Fruit fly (Drosophila melanogaster) whole organism: ENCODE results near the gene wb.

Experiments used
- CG8478 ChIP-seq: fragments of >200 bp; optimal IDR thresholded peaks from 2 replicates; lab custom pipeline; 2018; ENCODE audit warnings: inconsistent platforms
- Dll ChIP-seq: fragments of >200 bp; optimal IDR thresholded peaks from 2 replicates; lab custom pipeline; 2017
- EcR ChIP-seq, 2 experiments: fragments of >200 bp; optimal IDR thresholded peaks; 2 replicates each; lab custom pipeline; 2017; ENCODE audit warnings: missing biosample characterization in 2 of 2, missing genetic modification characterization in 2 of 2, missing genetic modification reagents in 2 of 2
- pan ChIP-seq: fragments of >200 bp; optimal IDR thresholded peaks from 2 replicates; lab custom pipeline; 2017
- psq ChIP-seq: fragments of >200 bp; optimal IDR thresholded peaks from 2 replicates; lab custom pipeline; 2017
- usp ChIP-seq: fragments of >200 bp; optimal IDR thresholded peaks from 2 replicates; lab custom pipeline; 2017; ENCODE audit warnings: missing biosample characterization, missing genetic modification characterization, mixed read lengths

The wb gene

DNA sequence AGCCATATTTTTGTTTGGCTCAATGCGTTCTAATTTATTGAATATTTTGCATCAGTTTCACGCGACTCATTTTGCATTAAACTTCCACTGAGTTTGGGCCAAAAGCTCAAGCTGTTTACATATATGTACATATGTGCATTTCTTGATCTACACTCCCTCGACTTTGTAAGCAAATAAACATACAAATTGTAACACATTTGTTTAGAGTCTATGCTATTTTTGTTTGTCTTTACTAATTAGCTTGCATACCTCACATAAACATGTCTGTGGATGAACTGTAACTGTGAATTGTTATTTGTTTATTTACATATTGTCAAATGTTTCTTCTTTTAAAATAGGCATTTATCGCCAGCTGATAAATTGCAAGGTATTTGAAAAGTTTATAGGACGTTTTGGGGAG lies 44.7 kb downstream of the wb start:
- no peak for TF ChIP-seq usp (GFP tag; lab: Kevin White, UChicago)
- TF ChIP-seq psq (lab: Kevin White, UChicago): no peak
- TF ChIP-seq EcR (GFP tag; optimal IDR thresholded peaks at IDR 0.05; lab: Kevin White, UChicago): no peak
- TF ChIP-seq CG8478 (lab: Kevin White, UChicago): no peak

DNA sequence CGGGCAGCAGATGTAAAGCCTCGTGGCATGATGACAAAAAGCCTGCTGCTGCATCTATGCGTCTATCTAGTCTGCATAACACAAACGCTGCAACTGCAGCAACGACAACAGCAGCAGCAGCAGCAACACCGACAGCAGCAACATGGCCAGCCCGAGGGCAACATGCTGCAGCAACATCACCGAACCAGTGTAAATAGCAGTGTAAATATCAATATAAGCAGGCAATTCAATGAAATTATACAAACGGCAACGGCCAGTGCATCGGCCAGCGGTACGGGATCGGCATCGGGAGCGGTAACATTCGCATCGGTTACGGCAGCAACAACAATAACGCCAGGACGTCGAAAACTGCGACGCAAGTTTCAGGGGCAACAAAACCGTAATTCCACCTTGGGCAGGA lies 45.4 kb downstream of the wb start:
- TF ChIP-seq psq (lab: Kevin White, UChicago) (no peak), EcR (GFP tag; optimal IDR thresholded peaks at IDR 0.05; lab: Kevin White, UChicago) (no peak), Dll (lab: Kevin White, UChicago) (no peak)

DNA sequence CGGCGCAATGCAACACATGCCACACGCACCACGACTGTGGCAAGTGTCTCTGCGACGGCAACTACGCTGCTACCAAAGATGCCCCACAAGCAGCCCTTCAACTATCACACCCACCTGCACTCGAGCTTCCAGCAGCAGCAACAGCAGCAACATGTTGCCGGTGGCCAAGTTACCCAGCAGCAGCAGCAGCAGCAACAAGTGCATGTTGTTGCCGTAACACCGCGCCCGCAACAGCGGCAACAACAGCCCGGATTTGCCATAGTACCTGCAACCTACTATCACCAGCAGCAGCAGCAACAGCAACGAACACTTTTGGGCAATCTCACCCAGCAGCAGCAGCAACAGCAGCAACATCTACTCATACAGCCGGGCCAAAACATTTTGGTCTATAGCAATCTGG lies 45.8 kb downstream of the wb start:
- no peak for TF ChIP-seq Dll (lab: Kevin White, UChicago)
- TF ChIP-seq psq (lab: Kevin White, UChicago): no peak
- no peak for TF ChIP-seq usp (GFP tag; lab: Kevin White, UChicago)
- no peak for TF ChIP-seq pan (lab: Kevin White, UChicago)
- no peak for TF ChIP-seq CG8478 (lab: Kevin White, UChicago)
- no peak for TF ChIP-seq EcR (GFP tag; optimal IDR thresholded peaks at IDR 0.05; lab: Kevin White, UChicago)

DNA sequence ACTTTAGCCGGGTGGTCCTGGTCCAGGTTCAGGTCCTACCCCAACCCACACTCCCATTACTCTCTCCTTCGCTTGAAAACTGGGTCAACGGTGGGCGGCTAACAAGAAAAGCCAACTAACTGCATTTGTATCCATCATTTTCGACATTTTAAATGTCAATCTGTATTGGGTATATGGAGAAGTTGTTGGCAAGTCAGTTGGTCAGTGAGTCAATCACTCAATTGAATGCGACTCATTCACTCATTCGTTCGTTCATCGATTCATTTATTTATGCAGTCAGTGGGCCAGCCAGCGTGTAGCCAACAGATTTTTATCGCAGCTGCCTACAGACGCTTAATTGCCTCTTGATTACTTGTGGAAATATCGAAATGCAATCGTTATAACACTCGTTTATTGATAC lies 53.9 kb downstream of the wb start:
- no peak for TF ChIP-seq Dll (lab: Kevin White, UChicago)
- no peak for TF ChIP-seq psq (lab: Kevin White, UChicago)
- no peak for TF ChIP-seq EcR (GFP tag; optimal IDR thresholded peaks at IDR 0.05; lab: Kevin White, UChicago)
- TF ChIP-seq CG8478 (lab: Kevin White, UChicago): no peak
- no peak for TF ChIP-seq pan (lab: Kevin White, UChicago)
- TF ChIP-seq usp (GFP tag; lab: Kevin White, UChicago): no peak

DNA sequence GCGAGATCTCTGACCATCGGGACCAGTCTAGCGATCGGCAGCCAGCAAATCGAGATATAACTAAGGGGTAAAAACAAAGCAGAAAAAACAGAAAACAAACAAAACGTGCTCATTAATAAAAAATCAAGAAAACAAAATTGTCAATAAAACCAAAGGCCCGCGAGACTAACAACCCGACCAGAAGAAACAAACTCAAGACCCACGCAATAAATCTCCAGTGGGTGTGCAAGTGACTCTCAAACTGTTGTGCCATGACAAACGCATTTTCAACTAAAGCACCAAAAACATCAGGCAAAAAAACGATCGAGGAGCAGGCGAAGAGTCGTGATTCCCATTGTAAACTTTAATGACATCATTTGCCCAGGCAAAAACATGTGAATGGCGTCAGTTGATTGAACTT lies 55.2 kb downstream of the wb start:
- no peak for TF ChIP-seq Dll (lab: Kevin White, UChicago)
- TF ChIP-seq psq (lab: Kevin White, UChicago): no peak
- no peak for TF ChIP-seq pan (lab: Kevin White, UChicago)
- TF ChIP-seq EcR (GFP tag; optimal IDR thresholded peaks at IDR 0.05; lab: Kevin White, UChicago): no peak
- TF ChIP-seq CG8478 (lab: Kevin White, UChicago): no peak

DNA sequence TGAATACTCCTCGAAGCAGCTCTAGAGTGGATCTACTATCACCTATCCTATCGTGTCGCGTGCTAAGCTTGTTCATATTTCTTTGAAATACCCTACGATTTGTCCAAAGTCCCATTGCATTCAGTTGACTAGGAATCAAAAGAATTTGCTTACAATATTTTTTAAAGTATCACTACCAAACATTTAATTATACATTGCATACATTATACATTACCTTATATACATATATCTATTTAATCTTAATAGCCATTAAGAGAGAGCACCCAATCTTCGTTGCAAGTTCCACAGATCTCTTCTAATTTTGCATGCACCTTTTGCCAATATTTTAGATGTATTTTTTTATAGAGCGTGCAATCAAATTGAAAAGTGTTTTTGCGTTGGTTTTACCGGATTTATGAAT lies 55.8 kb downstream of the wb start:
- TF ChIP-seq psq (lab: Kevin White, UChicago) (no peak), pan (lab: Kevin White, UChicago) (no peak), EcR (GFP tag; optimal IDR thresholded peaks at IDR 0.05; lab: Kevin White, UChicago) (no peak), CG8478 (lab: Kevin White, UChicago) (no peak), usp (GFP tag; lab: Kevin White, UChicago) (no peak), Dll (lab: Kevin White, UChicago) (no peak)

DNA sequence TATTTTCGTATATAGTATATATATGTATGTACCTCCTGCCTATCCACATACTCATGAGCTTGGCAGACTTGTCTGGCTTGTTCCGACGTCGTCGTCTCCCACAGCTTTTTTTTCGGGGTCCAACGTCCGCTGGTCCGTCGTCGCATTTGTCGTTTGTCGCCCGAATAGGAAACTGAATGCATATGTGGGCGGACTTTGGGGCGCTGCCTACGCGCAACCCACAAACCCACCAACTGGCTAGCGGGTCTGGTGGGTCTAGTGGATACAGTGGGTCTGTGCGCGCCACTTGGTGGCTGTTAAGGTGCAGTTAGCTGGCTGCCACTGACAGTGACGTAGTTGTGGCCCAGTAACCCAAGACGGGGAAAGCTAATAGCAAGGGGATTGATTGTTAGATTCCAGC lies 56.2 kb downstream of the wb start:
- no peak for TF ChIP-seq EcR (GFP tag; optimal IDR thresholded peaks at IDR 0.05; lab: Kevin White, UChicago)
- no peak for TF ChIP-seq CG8478 (lab: Kevin White, UChicago)
- no peak for TF ChIP-seq usp (GFP tag; lab: Kevin White, UChicago)
- TF ChIP-seq Dll (lab: Kevin White, UChicago): no peak
- TF ChIP-seq psq (lab: Kevin White, UChicago): no peak
- TF ChIP-seq pan (lab: Kevin White, UChicago): no peak

DNA sequence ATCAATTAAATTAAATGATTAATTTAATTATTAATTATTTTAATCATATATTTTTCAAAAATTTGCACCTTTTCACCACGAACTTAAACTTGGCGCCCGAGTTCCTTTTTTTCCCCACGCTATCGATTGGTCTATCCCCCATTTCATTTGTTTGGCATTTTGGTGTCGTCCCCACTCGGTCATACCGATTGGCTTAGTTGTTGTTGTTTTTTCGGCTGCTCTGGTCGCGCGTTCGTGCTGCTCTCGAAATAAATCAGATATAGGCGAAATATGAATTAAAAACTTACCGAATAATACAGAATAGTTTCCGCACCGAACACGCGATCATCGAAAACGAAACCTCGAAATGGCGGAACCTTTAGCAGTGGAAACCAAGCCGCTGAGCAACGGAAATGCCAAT lies 71.1 kb downstream of the wb start, which contains the start of gene CG33090:
Gene CG33090, plus strand, starts transcription at position 194 of the 400 bp plus-strand sequence.
- no peak for TF ChIP-seq pan (lab: Kevin White, UChicago)
- no peak for TF ChIP-seq EcR (GFP tag; optimal IDR thresholded peaks at IDR 0.05; lab: Kevin White, UChicago)
- no peak for TF ChIP-seq CG8478 (lab: Kevin White, UChicago)
- TF ChIP-seq usp (GFP tag; lab: Kevin White, UChicago): no peak
- no peak for TF ChIP-seq Dll (lab: Kevin White, UChicago)
- TF ChIP-seq psq (lab: Kevin White, UChicago): no peak

DNA sequence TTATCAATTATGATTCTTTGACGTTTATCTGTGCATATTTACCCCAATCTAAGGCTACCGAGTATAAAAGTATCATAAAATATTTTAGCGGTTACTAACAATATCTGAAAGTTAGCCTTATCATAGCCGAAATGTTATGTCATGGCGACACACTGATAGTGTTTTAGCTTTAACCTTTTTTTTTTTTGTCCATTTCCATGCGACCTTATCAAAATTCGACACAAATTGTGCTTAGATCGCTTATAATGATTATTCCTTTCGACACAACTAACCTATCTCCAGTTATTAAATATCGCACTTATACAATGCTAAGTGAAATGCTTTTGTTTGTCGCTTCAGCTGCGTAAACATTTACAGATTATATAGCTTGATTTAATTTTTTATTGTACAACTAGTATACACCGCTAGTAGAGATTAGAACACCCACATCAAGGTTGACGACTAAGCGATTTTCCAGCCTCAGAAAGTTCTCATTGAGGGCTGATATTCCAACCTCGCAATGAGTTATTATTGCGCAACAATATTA lies 73.5 kb downstream of the wb start:
- TF ChIP-seq psq (lab: Kevin White, UChicago): no peak
- TF ChIP-seq EcR (GFP tag; optimal IDR thresholded peaks at IDR 0.05; lab: Kevin White, UChicago): no peak
- no peak for TF ChIP-seq usp (GFP tag; lab: Kevin White, UChicago)
- no peak for TF ChIP-seq pan (lab: Kevin White, UChicago)
- no peak for TF ChIP-seq Dll (lab: Kevin White, UChicago)
- no peak for TF ChIP-seq CG8478 (lab: Kevin White, UChicago)

DNA sequence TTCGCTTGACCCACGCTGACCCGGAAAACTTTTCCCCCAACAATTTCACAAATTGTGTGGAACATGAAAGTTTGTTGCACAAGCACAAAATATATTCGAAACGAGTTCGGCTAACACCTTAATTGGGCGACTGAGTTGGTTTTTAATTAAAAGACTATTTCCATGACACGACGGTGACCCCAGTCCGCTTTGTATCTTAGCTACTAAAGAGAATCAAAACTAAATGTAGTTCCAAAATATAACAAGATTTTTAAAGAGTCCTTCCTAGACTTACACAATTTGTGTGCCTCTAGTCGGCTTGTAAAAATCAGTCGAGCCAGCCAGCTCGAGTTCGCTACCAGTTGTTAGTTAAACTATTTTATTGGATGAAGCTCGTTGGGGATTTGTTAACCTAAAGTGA lies 75.1 kb downstream of the wb start, which contains the start of gene CG15286:
Gene CG15286, plus strand, starts transcription at position 301 of the 400 bp plus-strand sequence.
- TF ChIP-seq psq (lab: Kevin White, UChicago): no peak
- no peak for TF ChIP-seq CG8478 (lab: Kevin White, UChicago)
- no peak for TF ChIP-seq usp (GFP tag; lab: Kevin White, UChicago)
- no peak for TF ChIP-seq pan (lab: Kevin White, UChicago)

DNA sequence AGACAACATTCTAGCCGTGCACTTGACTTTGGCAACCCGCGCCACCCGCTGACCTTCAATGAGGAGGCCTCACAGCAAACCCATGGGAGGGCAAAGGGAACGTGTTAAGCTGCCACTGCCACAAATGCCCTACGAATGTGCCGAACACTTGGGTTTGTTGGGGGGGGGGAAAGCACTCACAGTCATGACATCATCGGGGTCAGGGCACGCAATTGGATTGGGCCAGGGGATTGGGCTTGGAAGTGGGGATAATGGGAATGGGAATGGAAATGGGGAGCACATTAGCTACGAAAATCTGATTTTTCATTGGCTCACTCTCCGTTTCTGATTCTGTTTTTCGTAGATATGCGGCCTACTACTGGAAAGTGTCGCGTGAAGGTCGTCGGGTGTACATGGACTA lies 78.1 kb downstream of the wb start:
- TF ChIP-seq psq (lab: Kevin White, UChicago) (no peak), Dll (lab: Kevin White, UChicago) (no peak), EcR (GFP tag; optimal IDR thresholded peaks at IDR 0.05; lab: Kevin White, UChicago) (no peak), usp (GFP tag; lab: Kevin White, UChicago) (no peak), CG8478 (lab: Kevin White, UChicago) (no peak), pan (lab: Kevin White, UChicago) (no peak)

DNA sequence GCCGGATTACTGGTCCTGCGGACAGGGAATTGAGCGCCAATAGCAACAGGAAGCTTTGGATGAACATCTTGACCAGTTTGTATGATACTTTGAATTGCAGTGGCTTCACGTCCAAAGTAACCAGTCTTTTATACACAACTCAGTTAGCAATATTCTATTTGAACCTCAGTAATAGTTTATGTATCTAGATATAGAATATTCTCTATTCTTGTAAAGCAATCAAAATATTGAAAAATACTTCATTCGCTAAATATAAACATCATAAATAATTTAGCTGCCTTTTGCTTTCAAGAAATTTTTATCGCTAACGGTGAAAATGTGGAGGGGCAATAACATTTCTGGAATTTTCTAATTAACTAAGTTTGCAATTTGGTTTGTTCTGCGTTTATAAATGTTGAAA lies 83.8 kb downstream of the wb start, which contains the start of gene Send2:
Gene Send2, minus strand, starts transcription at position 101 of the 400 bp plus-strand sequence.
- TF ChIP-seq Dll (lab: Kevin White, UChicago) (no peak), usp (GFP tag; lab: Kevin White, UChicago) (no peak), psq (lab: Kevin White, UChicago) (no peak)
